Fruit fly (Drosophila melanogaster) whole organism, wandering third instar larva: ENCODE results near the gene CG4887.

Source experiments
- Abd-B ChIP-seq: fragments of >200 bp; optimal IDR thresholded peaks from 2 replicates; lab custom pipeline; 2017; ENCODE audit warnings: missing biosample characterization, missing genetic modification characterization
- CG32264 ChIP-seq: fragments of 200-800 bp; sonication (Bioruptor generic); optimal IDR thresholded peaks from 2 replicates; lab custom pipeline; 2016; ENCODE audit warnings: missing biosample characterization, missing genetic modification characterization
- CG9705 ChIP-seq: fragments of 200-800 bp; sonication (Bioruptor generic); optimal IDR thresholded peaks from 2 replicates; lab custom pipeline; 2018; ENCODE audit warnings: missing biosample characterization, mild to moderate bottlenecking, missing genetic modification characterization
- CrebA ChIP-seq: fragments of 200-800 bp; sonication (Bioruptor generic); optimal IDR thresholded peaks from 2 replicates; lab custom pipeline; 2016; ENCODE audit warnings: missing biosample characterization, mild to moderate bottlenecking, missing genetic modification characterization, borderline replicate concordance
- Dif ChIP-seq: fragments of 200-275, 200-300 bp; sonication (Bioruptor generic); optimal IDR thresholded peaks from 2 replicates; lab custom pipeline; 2018; ENCODE audit warnings: missing biosample characterization, missing genetic modification characterization; ENCODE audit not compliant: partially characterized antibody
- GATAd ChIP-seq: sonication (Bioruptor generic); optimal IDR thresholded peaks from 2 replicates; lab custom pipeline; 2016; ENCODE audit warnings: missing biosample characterization, missing genetic modification characterization
- Hnf4 ChIP-seq: fragments of 200-800 bp; sonication (Bioruptor generic); optimal IDR thresholded peaks from 2 replicates; lab custom pipeline; 2016; ENCODE audit warnings: missing biosample characterization, mild to moderate bottlenecking, missing genetic modification characterization
- Hr78 ChIP-seq: fragments of >200 bp; optimal IDR thresholded peaks from 2 replicates; lab custom pipeline; 2017; ENCODE audit warnings: missing biosample characterization, missing genetic modification characterization
- Jra ChIP-seq: sonication (Bioruptor generic); optimal IDR thresholded peaks from 2 replicates; lab custom pipeline; 2016; ENCODE audit warnings: missing biosample characterization, missing genetic modification characterization
- Myc ChIP-seq: fragments of >200 bp; optimal IDR thresholded peaks from 2 replicates; lab custom pipeline; 2017
- N ChIP-seq: fragments of >200 bp; optimal IDR thresholded peaks from 2 replicates; lab custom pipeline; 2018; ENCODE audit warnings: missing biosample characterization, missing external identifiers, missing genetic modification characterization
- OdsH ChIP-seq: fragments of 200-800 bp; sonication (Bioruptor generic); optimal IDR thresholded peaks from 2 replicates; lab custom pipeline; 2016; ENCODE audit warnings: missing biosample characterization, mild to moderate bottlenecking, missing genetic modification characterization
- Rel ChIP-seq, 2 experiments: fragments of 200-800 bp; sonication (Bioruptor generic) in 1 of 2; optimal IDR thresholded peaks; 2 replicates in 1 of 2; 3 replicates in 1 of 2; lab custom pipeline; 2016 to 2019; ENCODE audit warnings: mild to moderate bottlenecking in 2 of 2, missing biosample characterization in 2 of 2, missing genetic modification characterization in 2 of 2, moderate library complexity in 1 of 2
- Sp1 ChIP-seq: fragments of 200-800 bp; sonication (Bioruptor generic); optimal IDR thresholded peaks from 3 replicates; lab custom pipeline; 2019; ENCODE audit warnings: missing biosample characterization, mild to moderate bottlenecking, missing genetic modification characterization, moderate library complexity
- br ChIP-seq: fragments of 200-800 bp; sonication (Bioruptor generic); optimal IDR thresholded peaks from 2 replicates; lab custom pipeline; 2016; ENCODE audit warnings: missing biosample characterization, missing genetic modification characterization
- brk ChIP-seq: fragments of 200-800 bp; sonication (Bioruptor generic); optimal IDR thresholded peaks from 2 replicates; lab custom pipeline; 2016; ENCODE audit warnings: missing biosample characterization, mild to moderate bottlenecking, missing genetic modification characterization
- dl ChIP-seq, 2 experiments: fragments of 175-275, 200-275 bp in 1 of 2; fragments of 200-275 bp in 1 of 2; sonication (Bioruptor generic); optimal IDR thresholded peaks; lab custom pipeline; 2018; ENCODE audit warnings: mild to moderate bottlenecking in 2 of 2, missing biosample characterization in 2 of 2, missing genetic modification characterization in 2 of 2, moderate library complexity in 2 of 2; ENCODE audit not compliant: partially characterized antibody in 2 of 2, insufficient read depth in 1 of 2
- dmrt93B ChIP-seq: fragments of 200-800 bp; sonication (Bioruptor generic); optimal IDR thresholded peaks from 2 replicates; lab custom pipeline; 2018; ENCODE audit warnings: missing biosample characterization, mild to moderate bottlenecking, missing genetic modification characterization
- dsf ChIP-seq: sonication (Bioruptor generic); optimal IDR thresholded peaks from 2 replicates; lab custom pipeline; 2016; ENCODE audit warnings: missing biosample characterization, missing genetic modification characterization, borderline replicate concordance
- ey ChIP-seq: fragments of 200-800 bp; sonication (Bioruptor generic); optimal IDR thresholded peaks from 2 replicates; lab custom pipeline; 2016; ENCODE audit warnings: missing biosample characterization, missing genetic modification characterization
- foxo ChIP-seq, 2 experiments: fragments of 200-800 bp; sonication (Bioruptor generic); optimal IDR thresholded peaks; 2 replicates in 1 of 2; 3 replicates in 1 of 2; lab custom pipeline; 2016 to 2017; ENCODE audit warnings: missing biosample characterization in 2 of 2, missing genetic modification characterization in 2 of 2
- fru ChIP-seq: fragments of 200-800 bp; sonication (Bioruptor generic); optimal IDR thresholded peaks from 3 replicates; lab custom pipeline; 2016; ENCODE audit warnings: missing biosample characterization, mild to moderate bottlenecking, missing genetic modification characterization
- pan ChIP-seq: fragments of >200 bp; optimal IDR thresholded peaks from 2 replicates; lab custom pipeline; 2017
- psq ChIP-seq: fragments of 200-800 bp; sonication (Bioruptor generic); optimal IDR thresholded peaks from 3 replicates; lab custom pipeline; 2017; ENCODE audit warnings: missing biosample characterization, mild to moderate bottlenecking, missing genetic modification characterization, moderate library complexity
- rgr ChIP-seq: fragments of 200-800 bp; sonication (Bioruptor generic); optimal IDR thresholded peaks from 3 replicates; lab custom pipeline; 2016; ENCODE audit warnings: missing biosample characterization, mild to moderate bottlenecking, missing genetic modification characterization
- sv ChIP-seq: fragments of 200-800 bp; sonication (Bioruptor generic); optimal IDR thresholded peaks from 3 replicates; lab custom pipeline; 2016; ENCODE audit warnings: missing biosample characterization, missing genetic modification characterization
- tai ChIP-seq: sonication (Bioruptor generic); optimal IDR thresholded peaks from 2 replicates; lab custom pipeline; 2016; ENCODE audit warnings: missing biosample characterization, missing genetic modification characterization
- woc ChIP-seq: sonication (Bioruptor generic); optimal IDR thresholded peaks from 2 replicates; lab custom pipeline; 2016; ENCODE audit warnings: missing biosample characterization, mild to moderate bottlenecking, missing genetic modification characterization

Gene CG4887

DNA sequence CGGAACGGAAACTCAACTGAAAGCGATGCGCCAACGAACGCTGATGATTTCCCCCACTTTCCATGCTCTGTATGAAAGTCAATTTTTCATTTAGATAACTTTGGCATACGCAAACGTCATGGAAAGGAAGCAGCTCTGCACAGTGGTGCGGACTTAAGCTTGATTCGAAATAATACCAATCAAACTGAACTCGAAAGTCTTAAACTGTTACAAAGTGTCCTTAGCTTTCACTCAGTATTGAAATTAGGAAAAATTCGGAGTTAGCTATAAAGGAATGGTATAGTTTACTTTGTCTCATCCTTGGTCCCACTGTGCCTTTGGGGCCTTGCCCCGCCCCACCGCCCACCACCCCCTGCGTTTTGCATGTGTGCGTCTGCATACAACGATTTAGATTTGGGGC lies 34.6 kb downstream of the CG4887 start:
- no peak for TF ChIP-seq fru (GFP tag; lab: Kevin White, UChicago)
- peak; percentile 10 for TF ChIP-seq br (GFP tag; lab: Kevin White, UChicago)
- TF ChIP-seq CG9705 (GFP tag; lab: Kevin White, UChicago): no peak

DNA sequence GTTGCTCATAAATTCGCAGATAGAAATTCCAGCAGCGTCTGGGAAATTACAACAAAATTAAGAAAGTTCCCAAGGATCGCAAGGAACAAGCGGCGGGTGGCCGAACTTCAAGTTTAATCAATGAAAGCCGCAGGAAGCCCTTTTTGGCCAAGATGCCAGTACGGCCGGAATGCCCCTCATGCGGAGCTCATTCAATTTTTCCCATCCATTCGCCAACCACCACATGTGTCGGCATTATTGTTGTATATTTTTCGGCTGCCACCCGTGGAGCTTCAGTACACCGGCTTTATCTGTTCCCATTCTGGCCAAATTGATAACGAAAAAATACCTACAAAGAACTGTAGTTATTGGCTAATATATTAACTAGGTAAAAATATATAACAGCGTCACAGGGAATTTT lies 38.7 kb downstream of the CG4887 start:
- TF ChIP-seq foxo (GFP tag; optimal IDR thresholded peaks at IDR 0.05; lab: Kevin White, UChicago) (no peak), Myc (peak; percentile 6)

DNA sequence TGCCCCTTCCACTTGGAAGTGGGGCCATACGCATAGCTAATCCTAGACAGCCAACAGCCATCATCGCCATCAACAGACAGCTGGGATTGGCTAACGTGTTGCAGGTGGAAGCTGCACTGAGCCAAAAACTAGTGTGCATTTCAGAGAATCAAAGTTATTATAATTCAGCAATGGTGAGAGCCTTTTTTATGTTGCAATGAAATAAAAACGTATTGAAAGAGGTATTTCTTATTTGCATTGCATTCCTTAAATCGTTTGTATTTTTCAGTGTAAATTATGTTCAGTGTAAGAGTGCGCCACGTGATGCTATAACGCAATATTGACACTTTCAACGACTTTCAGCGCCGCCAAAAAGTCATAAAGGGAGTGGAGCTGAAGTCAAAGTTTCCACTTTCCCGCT lies 40.8 kb downstream of the CG4887 start:
- no peak for TF ChIP-seq psq (GFP tag; lab: Kevin White, UChicago)
- TF ChIP-seq CG9705 (GFP tag; lab: Kevin White, UChicago): no peak
- TF ChIP-seq dsf (GFP tag; lab: Kevin White, UChicago): no peak
- no peak for TF ChIP-seq OdsH (GFP tag; lab: Kevin White, UChicago)
- TF ChIP-seq fru (GFP tag; lab: Kevin White, UChicago): no peak
- no peak for TF ChIP-seq rgr
- TF ChIP-seq Hr78 (GFP tag; lab: Kevin White, UChicago): no peak

DNA sequence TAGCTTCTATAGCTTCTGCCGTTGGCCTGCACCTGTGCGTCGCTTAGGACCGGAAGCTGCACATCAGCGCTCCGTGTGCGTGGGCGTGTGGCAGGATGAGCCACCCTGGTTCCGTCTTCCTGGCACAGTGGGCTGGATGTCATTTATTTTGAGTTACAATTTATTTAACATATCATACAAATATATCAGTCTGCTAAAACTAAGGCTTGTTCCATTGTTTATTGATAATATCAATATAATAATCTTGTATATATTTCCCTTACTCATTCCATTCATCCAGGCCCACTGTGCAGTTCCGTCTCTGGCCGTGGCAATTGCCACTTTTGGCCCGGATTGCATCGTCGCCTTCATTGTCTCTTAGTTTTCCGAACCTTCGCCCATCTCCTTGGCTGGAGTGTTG lies 41.7 kb downstream of the CG4887 start:
- no peak for TF ChIP-seq br (GFP tag; lab: Kevin White, UChicago)
- TF ChIP-seq CrebA (GFP tag; lab: Kevin White, UChicago): no peak
- TF ChIP-seq Hr78 (GFP tag; lab: Kevin White, UChicago): no peak
- TF ChIP-seq CG32264 (GFP tag; lab: Kevin White, UChicago): no peak
- no peak for TF ChIP-seq GATAd
- TF ChIP-seq Rel (GFP tag; optimal IDR thresholded peaks at IDR 0.05; lab: Kevin White, UChicago): no peak
- no peak for TF ChIP-seq Rel (tag; optimal IDR thresholded peaks at IDR 0.05; lab: Kevin White, UChicago)
- no peak for TF ChIP-seq fru (GFP tag; lab: Kevin White, UChicago)
- TF ChIP-seq Sp1: no peak
- TF ChIP-seq Jra (GFP tag; lab: Kevin White, UChicago): no peak
- no peak for TF ChIP-seq Abd-B (GFP tag; lab: Kevin White, UChicago)
- TF ChIP-seq N (GFP tag; lab: Kevin White, UChicago): no peak
- TF ChIP-seq pan (lab: Kevin White, UChicago): no peak
- no peak for TF ChIP-seq psq (GFP tag; lab: Kevin White, UChicago)
- TF ChIP-seq rgr: no peak
- TF ChIP-seq, all 38 proteins: peak for 0

DNA sequence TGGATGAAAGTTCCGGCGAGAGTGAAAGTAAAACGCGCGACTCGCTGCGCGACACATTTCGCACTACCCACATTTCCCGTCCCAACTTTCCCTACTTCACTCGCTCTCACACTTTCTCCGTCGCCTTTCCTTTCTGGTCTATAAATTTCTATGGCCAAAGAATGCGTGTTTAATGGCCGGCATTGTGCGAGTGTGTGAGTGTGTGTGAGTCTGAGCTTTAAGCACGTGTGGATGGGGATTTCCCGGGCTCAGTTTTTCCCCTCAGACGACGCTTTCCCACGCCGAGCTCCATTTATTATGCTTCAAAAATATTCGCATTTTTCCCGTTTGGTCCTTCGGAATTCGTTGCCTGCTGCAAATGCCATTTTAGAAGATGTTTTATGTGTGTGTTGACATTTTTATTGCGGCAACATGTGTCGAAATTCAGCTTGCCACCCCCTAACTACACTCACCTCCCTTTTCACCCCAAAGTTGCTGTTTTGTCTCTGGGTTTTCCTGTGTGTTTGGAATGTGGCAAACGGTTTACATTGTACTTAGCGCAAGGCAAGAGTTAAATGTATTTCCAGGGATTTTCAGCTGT lies 44.3 kb downstream of the CG4887 start:
- TF ChIP-seq sv: no peak
- no peak for TF ChIP-seq Rel (GFP tag; optimal IDR thresholded peaks at IDR 0.05; lab: Kevin White, UChicago)
- no peak for TF ChIP-seq Rel (tag; optimal IDR thresholded peaks at IDR 0.05; lab: Kevin White, UChicago)
- TF ChIP-seq dmrt93B: no peak
- no peak for TF ChIP-seq Hnf4 (GFP tag; lab: Kevin White, UChicago)
- TF ChIP-seq woc (GFP tag; lab: Kevin White, UChicago): no peak
- TF ChIP-seq psq (GFP tag; lab: Kevin White, UChicago): no peak
- TF ChIP-seq brk: no peak
- TF ChIP-seq dsf (GFP tag; lab: Kevin White, UChicago): no peak
- TF ChIP-seq ey (GFP tag; lab: Kevin White, UChicago): no peak
- no peak for TF ChIP-seq Dif
- TF ChIP-seq Jra (GFP tag; lab: Kevin White, UChicago): no peak
- TF ChIP-seq dl (GFP tag; optimal IDR thresholded peaks at IDR 0.05; lab: Kevin White, UChicago; ENCODE audit: insufficient read depth in 1 of 2, partially characterized antibody in 2 of 2): no peak
- no peak for TF ChIP-seq tai
- TF ChIP-seq, all 38 proteins: peak for 0

DNA sequence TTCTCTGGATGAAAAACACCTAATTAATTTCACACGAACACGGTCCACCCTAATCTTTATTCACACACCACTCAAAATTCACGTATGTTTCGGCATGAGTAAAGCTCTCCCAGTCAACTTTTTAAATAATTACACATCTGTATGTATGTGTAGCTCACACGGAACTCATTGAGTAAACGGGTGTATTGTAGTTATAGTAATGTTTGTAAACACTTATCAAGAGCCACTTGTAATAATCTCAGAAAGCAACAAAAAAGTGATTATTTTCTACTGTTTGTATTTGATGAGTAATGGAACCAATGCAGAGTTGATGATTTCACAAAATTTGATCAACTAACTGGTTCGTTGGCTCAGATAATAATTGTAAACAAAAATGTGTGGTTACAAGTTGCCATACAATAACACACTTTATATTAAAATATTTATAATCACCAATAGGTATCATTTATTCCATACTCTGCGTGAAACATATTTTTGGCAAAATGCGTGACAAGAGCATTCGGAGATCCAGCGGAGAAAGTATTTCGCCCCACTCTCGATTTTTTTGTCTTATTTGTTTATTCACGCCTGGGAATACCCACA lies 45.2 kb downstream of the CG4887 start:
- TF ChIP-seq pan (lab: Kevin White, UChicago) (peak; percentile 25), OdsH (GFP tag; lab: Kevin White, UChicago) (peak; percentile 42), CG32264 (GFP tag; lab: Kevin White, UChicago) (no peak)
